ENCODE assay signal across 1 fruit fly cellular context in the genomic region with DNA sequence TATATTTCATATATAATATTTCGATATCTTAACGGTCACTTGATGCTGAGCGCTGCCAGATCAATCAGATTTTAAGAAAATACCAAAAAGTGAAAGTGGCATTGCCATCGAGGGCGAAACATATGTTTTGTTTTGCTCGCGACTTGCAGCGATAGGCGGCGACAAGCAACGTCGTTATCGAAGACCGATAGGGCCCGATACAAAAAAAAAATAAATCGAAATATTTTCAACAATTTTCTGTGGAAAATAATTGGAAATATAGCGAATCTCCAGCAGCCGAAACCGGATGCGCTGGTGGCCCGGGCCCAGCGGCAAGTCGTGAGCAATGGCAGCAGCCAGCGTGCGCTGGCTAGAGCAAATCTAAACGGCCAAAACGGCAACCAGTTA.
A peak's percentile ranks its signal among the peaks of the same experiment; 100 is the strongest.
TF ChIP-seq lines count a peak whose summit lies in the region.

A gene (plus strand): TSS at position 190 of the 387 bp plus-strand sequence.

TF ChIP-seq in whole organism, embryonic, 481 proteins besides CTCF, POLR2A, EP300 and RAD21 (continued from another document and continues in another):
- TF ChIP-seq Oaz (GFP tag; IDR thresholded peaks at IDR 0.05; lab: Robert Waterston, UW) = no peak
- TF ChIP-seq tna (GFP tag; IDR thresholded peaks at IDR 0.05; lab: Robert Waterston, UW; ENCODE audit: partially characterized antibody) = peak; percentile 72
- no peak for TF ChIP-seq lola (GFP tag; optimal IDR thresholded peaks at IDR 0.05; lab: Kevin White, UChicago)
- peak; percentile 31; the same call in 1 of the 3 replicates for TF ChIP-seq Doc3 (GFP tag; IDR thresholded peaks at IDR 0.05; lab: Robert Waterston, UW; ENCODE audit: partially characterized antibody)
- TF ChIP-seq chif (GFP tag; optimal IDR thresholded peaks at IDR 0.05; lab: Kevin White, UChicago) = no peak
- TF ChIP-seq esg (GFP tag; conservative IDR thresholded peaks at IDR 0.05; lab: Robert Waterston, UW) = no peak
- no peak for TF ChIP-seq schlank (tag; optimal IDR thresholded peaks at IDR 0.05; lab: Kevin White, UChicago)
- TF ChIP-seq toy (GFP tag; IDR thresholded peaks at IDR 0.05; lab: Robert Waterston, UW) = no peak
- TF ChIP-seq CG32772 (GFP tag; IDR thresholded peaks at IDR 0.05; lab: Robert Waterston, UW) = no peak
- TF ChIP-seq crp (GFP tag; optimal IDR thresholded peaks at IDR 0.05; lab: Kevin White, UChicago) = peak; percentile 48 to 90
- no peak for TF ChIP-seq CG10654 (GFP tag; optimal IDR thresholded peaks at IDR 0.05; lab: Kevin White, UChicago)
- no peak for TF ChIP-seq Xbp1 (GFP tag; optimal IDR thresholded peaks at IDR 0.05; lab: Kevin White, UChicago)
- no peak for TF ChIP-seq emc (GFP tag; optimal IDR thresholded peaks at IDR 0.05; lab: Kevin White, UChicago)
- no peak for TF ChIP-seq B-H2 (GFP tag; optimal IDR thresholded peaks at IDR 0.05; lab: Kevin White, UChicago)
- no peak for TF ChIP-seq CG1647 (GFP tag; optimal IDR thresholded peaks at IDR 0.05; lab: Kevin White, UChicago)
- no peak for TF ChIP-seq CG14014 (GFP tag; IDR thresholded peaks at IDR 0.05; lab: Robert Waterston, UW)
- no peak for TF ChIP-seq Hmx (GFP tag; optimal IDR thresholded peaks at IDR 0.05; lab: Kevin White, UChicago)
- no peak for TF ChIP-seq Camta (GFP tag; optimal IDR thresholded peaks at IDR 0.05; lab: Kevin White, UChicago)
- TF ChIP-seq gcm (GFP tag; optimal IDR thresholded peaks at IDR 0.05; lab: Kevin White, UChicago) = no peak
- TF ChIP-seq vvl (GFP tag; IDR thresholded peaks at IDR 0.05; lab: Robert Waterston, UW) = peak; percentile 71; the same call in 1 of the 2 replicates
- no peak for TF ChIP-seq CG12942 (GFP tag; optimal IDR thresholded peaks at IDR 0.05; lab: Kevin White, UChicago)
- TF ChIP-seq CG17829 (tag; optimal IDR thresholded peaks at IDR 0.05; lab: Kevin White, UChicago) = no peak
- no peak for TF ChIP-seq pita (GFP tag; optimal IDR thresholded peaks at IDR 0.05; lab: Kevin White, UChicago)
- TF ChIP-seq lilli (GFP tag; optimal IDR thresholded peaks at IDR 0.05; lab: Kevin White, UChicago) = no peak
- no peak for TF ChIP-seq ap (GFP tag; IDR thresholded peaks at IDR 0.05; lab: Robert Waterston, UW)
- no peak for TF ChIP-seq NfI (GFP tag; optimal IDR thresholded peaks at IDR 0.05; lab: Kevin White, UChicago)
- TF ChIP-seq CG6254 (GFP tag; optimal IDR thresholded peaks at IDR 0.05; lab: Kevin White, UChicago) = no peak
- TF ChIP-seq CG18599 (GFP tag; optimal IDR thresholded peaks at IDR 0.05; lab: Kevin White, UChicago) = no peak
- TF ChIP-seq sd (tag; optimal IDR thresholded peaks at IDR 0.05; lab: Kevin White, UChicago) = no peak
- TF ChIP-seq ash1 (GFP tag; optimal IDR thresholded peaks at IDR 0.05; lab: Kevin White, UChicago) = no peak
- peak; percentile 78; the same call in 2 of the 3 replicates for TF ChIP-seq Opbp (GFP tag; IDR thresholded peaks at IDR 0.05; lab: Robert Waterston, UW; ENCODE audit: partially characterized antibody)
- no peak for TF ChIP-seq croc (GFP tag; conservative IDR thresholded peaks at IDR 0.05; lab: Robert Waterston, UW)
- TF ChIP-seq CG4404 (GFP tag; IDR thresholded peaks at IDR 0.05; lab: Robert Waterston, UW) = no peak
- no peak for TF ChIP-seq Gug (GFP tag; IDR thresholded peaks at IDR 0.05; lab: Robert Waterston, UW)
- TF ChIP-seq dmrt11E (tag; optimal IDR thresholded peaks at IDR 0.05; lab: Kevin White, UChicago) = no peak
- TF ChIP-seq unpg (GFP tag; optimal IDR thresholded peaks at IDR 0.05; lab: Kevin White, UChicago) = no peak
- no peak for TF ChIP-seq ttk (GFP tag; IDR thresholded peaks at IDR 0.05; lab: Robert Waterston, UW)
- no peak for TF ChIP-seq CG7357 (GFP tag; IDR thresholded peaks at IDR 0.05; lab: Robert Waterston, UW)
- no peak for TF ChIP-seq hkb (optimal IDR thresholded peaks at IDR 0.05; lab: Kevin White, UChicago)
- TF ChIP-seq hkb (GFP tag; IDR thresholded peaks at IDR 0.05; lab: Robert Waterston, UW) = no peak
- TF ChIP-seq CG10366 (GFP tag; IDR thresholded peaks at IDR 0.05; lab: Robert Waterston, UW) = no peak
- no peak for TF ChIP-seq oc (tag; optimal IDR thresholded peaks at IDR 0.05; lab: Kevin White, UChicago)
- TF ChIP-seq CG11456 (GFP tag; IDR thresholded peaks at IDR 0.05; lab: Robert Waterston, UW) = no peak
- TF ChIP-seq fd64A (GFP tag; optimal IDR thresholded peaks at IDR 0.05; lab: Kevin White, UChicago) = no peak
- TF ChIP-seq slp2 (GFP tag; optimal IDR thresholded peaks at IDR 0.05; lab: Kevin White, UChicago) = no peak
- no peak for TF ChIP-seq CG15073 (GFP tag; optimal IDR thresholded peaks at IDR 0.05; lab: Kevin White, UChicago)
- TF ChIP-seq CG3995 (GFP tag; optimal IDR thresholded peaks at IDR 0.05; lab: Kevin White, UChicago) = no peak
- TF ChIP-seq NC2β (GFP tag; optimal IDR thresholded peaks at IDR 0.05; lab: Kevin White, UChicago) = no peak
- TF ChIP-seq tx (GFP tag; optimal IDR thresholded peaks at IDR 0.05; lab: Kevin White, UChicago) = no peak
- peak; percentile 83; the same call in 2 of the 3 replicates for TF ChIP-seq CG7963 (GFP tag; IDR thresholded peaks at IDR 0.05; lab: Robert Waterston, UW; ENCODE audit: partially characterized antibody)
- peak; percentile 5; the same call in 2 of the 3 replicates for TF ChIP-seq CG16813 (GFP tag; IDR thresholded peaks at IDR 0.05; lab: Robert Waterston, UW; ENCODE audit: partially characterized antibody)
- TF ChIP-seq sna (GFP tag; IDR thresholded peaks at IDR 0.05; lab: Robert Waterston, UW; ENCODE audit: partially characterized antibody) = peak; percentile 55
- TF ChIP-seq ssp (GFP tag; IDR thresholded peaks at IDR 0.05; lab: Robert Waterston, UW) = no peak
- TF ChIP-seq bowl (GFP tag; IDR thresholded peaks at IDR 0.05; lab: Robert Waterston, UW) = no peak
- TF ChIP-seq CG7928 (GFP tag; optimal IDR thresholded peaks at IDR 0.05; lab: Kevin White, UChicago) = no peak
- no peak for TF ChIP-seq ATbp (GFP tag; optimal IDR thresholded peaks at IDR 0.05; lab: Kevin White, UChicago)
- no peak for TF ChIP-seq cato (GFP tag; optimal IDR thresholded peaks at IDR 0.05; lab: Kevin White, UChicago; ENCODE audit: borderline replicate concordance)
- no peak for TF ChIP-seq Taf1 (GFP tag; IDR thresholded peaks at IDR 0.05; lab: Robert Waterston, UW)
- no peak for TF ChIP-seq CG11085 (GFP tag; IDR thresholded peaks at IDR 0.05; lab: Robert Waterston, UW)
- no peak for TF ChIP-seq CG8924 (tag; optimal IDR thresholded peaks at IDR 0.05; lab: Kevin White, UChicago)
- no peak for TF ChIP-seq CG13424 (tag; optimal IDR thresholded peaks at IDR 0.05; lab: Kevin White, UChicago)
- no peak for TF ChIP-seq Neu2 (GFP tag; optimal IDR thresholded peaks at IDR 0.05; lab: Kevin White, UChicago; ENCODE audit: borderline replicate concordance)
- TF ChIP-seq grn (GFP tag; optimal IDR thresholded peaks at IDR 0.05; lab: Kevin White, UChicago) = no peak
- TF ChIP-seq hbn (GFP tag; IDR thresholded peaks at IDR 0.05; lab: Robert Waterston, UW; ENCODE audit: partially characterized antibody) = peak; percentile 55
- no peak for TF ChIP-seq CG10462 (GFP tag; optimal IDR thresholded peaks at IDR 0.05; lab: Kevin White, UChicago)
- peak; percentile 60 for TF ChIP-seq CG13287 (GFP tag; IDR thresholded peaks at IDR 0.05; lab: Robert Waterston, UW; ENCODE audit: partially characterized antibody)
- no peak for TF ChIP-seq CG31441 (GFP tag; IDR thresholded peaks at IDR 0.05; lab: Robert Waterston, UW)
- peak; percentile 51 for TF ChIP-seq stwl (tag; optimal IDR thresholded peaks at IDR 0.05; lab: Kevin White, UChicago)
- no peak for TF ChIP-seq CG4424 (GFP tag; optimal IDR thresholded peaks at IDR 0.05; lab: Kevin White, UChicago)
- no peak for TF ChIP-seq CG7556 (GFP tag; optimal IDR thresholded peaks at IDR 0.05; lab: Kevin White, UChicago)
- no peak for TF ChIP-seq CG10959 (GFP tag; IDR thresholded peaks at IDR 0.05; lab: Robert Waterston, UW)
- TF ChIP-seq CG18476 (GFP tag; optimal IDR thresholded peaks at IDR 0.05; lab: Kevin White, UChicago) = no peak
- TF ChIP-seq Kr (GFP tag; optimal IDR thresholded peaks at IDR 0.05; lab: Kevin White, UChicago) = no peak
- TF ChIP-seq CG42726 (GFP tag; IDR thresholded peaks at IDR 0.05; lab: Robert Waterston, UW; ENCODE audit: partially characterized antibody) = peak; percentile 21; the same call in 1 of the 2 replicates
- no peak for TF ChIP-seq CG5180 (GFP tag; optimal IDR thresholded peaks at IDR 0.05; lab: Kevin White, UChicago)
- TF ChIP-seq CG15011 (GFP tag; optimal IDR thresholded peaks at IDR 0.05; lab: Kevin White, UChicago) = no peak
- no peak for TF ChIP-seq Lhr (GFP tag; optimal IDR thresholded peaks at IDR 0.05; lab: Kevin White, UChicago)
- no peak for TF ChIP-seq CG1603 (tag; optimal IDR thresholded peaks at IDR 0.05; lab: Kevin White, UChicago)
- no peak for TF ChIP-seq HLH54F (GFP tag; optimal IDR thresholded peaks at IDR 0.05; lab: Kevin White, UChicago)
- TF ChIP-seq Vsx1 (GFP tag; optimal IDR thresholded peaks at IDR 0.05; lab: Kevin White, UChicago) = no peak
- TF ChIP-seq jigr1 (GFP tag; IDR thresholded peaks at IDR 0.05; lab: Robert Waterston, UW) = no peak
- TF ChIP-seq so (GFP tag; IDR thresholded peaks at IDR 0.05; lab: Robert Waterston, UW) = no peak
- peak; percentile 77 for TF ChIP-seq MESR4 (GFP tag; optimal IDR thresholded peaks at IDR 0.05; lab: Kevin White, UChicago)
- TF ChIP-seq CG10979 (tag; optimal IDR thresholded peaks at IDR 0.05; lab: Kevin White, UChicago) = no peak
- no peak for TF ChIP-seq CG12155 (GFP tag; optimal IDR thresholded peaks at IDR 0.05; lab: Kevin White, UChicago)
- TF ChIP-seq CG8290 (GFP tag; optimal IDR thresholded peaks at IDR 0.05; lab: Kevin White, UChicago) = no peak
- no peak for TF ChIP-seq CG8290 (tag; optimal IDR thresholded peaks at IDR 0.05; lab: Kevin White, UChicago)
- TF ChIP-seq amos (GFP tag; IDR thresholded peaks at IDR 0.05; lab: Robert Waterston, UW; ENCODE audit: partially characterized antibody) = peak; percentile 61; the same call in 1 of the 2 replicates
- TF ChIP-seq CG10321 (GFP tag; IDR thresholded peaks at IDR 0.05; lab: Robert Waterston, UW) = no peak
- no peak for TF ChIP-seq Sry-δ (GFP tag; optimal IDR thresholded peaks at IDR 0.05; lab: Kevin White, UChicago)
- no peak for TF ChIP-seq CG30403 (GFP tag; optimal IDR thresholded peaks at IDR 0.05; lab: Kevin White, UChicago)
- TF ChIP-seq sisA (GFP tag; IDR thresholded peaks at IDR 0.05; lab: Robert Waterston, UW) = no peak
- TF ChIP-seq Bgb (GFP tag; IDR thresholded peaks at IDR 0.05; lab: Robert Waterston, UW; ENCODE audit: partially characterized antibody) = peak; percentile 77
- TF ChIP-seq psq (GFP tag; optimal IDR thresholded peaks at IDR 0.05; lab: Kevin White, UChicago) = no peak
- TF ChIP-seq CG12744 (GFP tag; optimal IDR thresholded peaks at IDR 0.05; lab: Kevin White, UChicago) = no peak
- TF ChIP-seq corto (GFP tag; optimal IDR thresholded peaks at IDR 0.05; lab: Kevin White, UChicago) = no peak
- peak; percentile 74 for TF ChIP-seq CG6791 (GFP tag; IDR thresholded peaks at IDR 0.05; lab: Robert Waterston, UW; ENCODE audit: partially characterized antibody)
- TF ChIP-seq Abd-B (GFP tag; optimal IDR thresholded peaks at IDR 0.05; lab: Kevin White, UChicago) = no peak
- no peak for TF ChIP-seq cas (GFP tag; IDR thresholded peaks at IDR 0.05; lab: Robert Waterston, UW)
- no peak for TF ChIP-seq CG9876 (GFP tag; optimal IDR thresholded peaks at IDR 0.05; lab: Kevin White, UChicago)
- TF ChIP-seq Usf (GFP tag; optimal IDR thresholded peaks at IDR 0.05; lab: Kevin White, UChicago) = no peak
- TF ChIP-seq gem (tag; optimal IDR thresholded peaks at IDR 0.05; lab: Kevin White, UChicago) = no peak
- TF ChIP-seq Sin3A (optimal IDR thresholded peaks at IDR 0.05; lab: Kevin White, UChicago) = no peak
- TF ChIP-seq lab (GFP tag; optimal IDR thresholded peaks at IDR 0.05; lab: Kevin White, UChicago) = no peak
- no peak for TF ChIP-seq row (GFP tag; IDR thresholded peaks at IDR 0.05; lab: Robert Waterston, UW)
- TF ChIP-seq BEAF-32 (GFP tag; optimal IDR thresholded peaks at IDR 0.05; lab: Kevin White, UChicago) = no peak
- peak; percentile 100 for TF ChIP-seq Blimp-1 (GFP tag; optimal IDR thresholded peaks at IDR 0.05; lab: Kevin White, UChicago)
- no peak for TF ChIP-seq Xrp1 (GFP tag; IDR thresholded peaks at IDR 0.05; lab: Robert Waterston, UW)
- no peak for TF ChIP-seq CG8281 (tag; optimal IDR thresholded peaks at IDR 0.05; lab: Kevin White, UChicago)
- TF ChIP-seq trem (tag; optimal IDR thresholded peaks at IDR 0.05; lab: Kevin White, UChicago) = peak; percentile 9
- TF ChIP-seq rib (GFP tag; IDR thresholded peaks at IDR 0.05; lab: Robert Waterston, UW) = 0 out of 2 replicates have a peak, but pooled peaks have one; percentile 35
- TF ChIP-seq lmd (GFP tag; IDR thresholded peaks at IDR 0.05; lab: Robert Waterston, UW) = no peak
- TF ChIP-seq MBD-R2 (GFP tag; IDR thresholded peaks at IDR 0.05; lab: Robert Waterston, UW) = peak; percentile 52
- TF ChIP-seq fu2 (GFP tag; optimal IDR thresholded peaks at IDR 0.05; lab: Kevin White, UChicago) = no peak
- no peak for TF ChIP-seq CrebB (tag; optimal IDR thresholded peaks at IDR 0.05; lab: Kevin White, UChicago)
- no peak for TF ChIP-seq CG17186 (GFP tag; optimal IDR thresholded peaks at IDR 0.05; lab: Kevin White, UChicago)
- no peak for TF ChIP-seq z (GFP tag; IDR thresholded peaks at IDR 0.05; lab: Robert Waterston, UW)
- no peak for TF ChIP-seq CHES-1-like (GFP tag; optimal IDR thresholded peaks at IDR 0.05; lab: Kevin White, UChicago)
- no peak for TF ChIP-seq sob (GFP tag; IDR thresholded peaks at IDR 0.05; lab: Robert Waterston, UW)
- no peak for TF ChIP-seq D19A (tag; optimal IDR thresholded peaks at IDR 0.05; lab: Kevin White, UChicago)
- no peak for TF ChIP-seq hth (optimal IDR thresholded peaks at IDR 0.05; lab: Kevin White, UChicago)
- peak; percentile 12; the same call in 1 of the 2 replicates for TF ChIP-seq Scr (GFP tag; IDR thresholded peaks at IDR 0.05; lab: Robert Waterston, UW; ENCODE audit: partially characterized antibody)
- no peak for TF ChIP-seq danr (GFP tag; IDR thresholded peaks at IDR 0.05; lab: Robert Waterston, UW)
- no peak for TF ChIP-seq wdn (GFP tag; IDR thresholded peaks at IDR 0.05; lab: Robert Waterston, UW)
- no peak for TF ChIP-seq btn (GFP tag; optimal IDR thresholded peaks at IDR 0.05; lab: Kevin White, UChicago)
- no peak for TF ChIP-seq sens (GFP tag; lab: Kevin White, UChicago)
- TF ChIP-seq CG2199 (GFP tag; IDR thresholded peaks at IDR 0.05; lab: Robert Waterston, UW) = no peak
- TF ChIP-seq tll (GFP tag; optimal IDR thresholded peaks at IDR 0.05; lab: Kevin White, UChicago) = no peak
- no peak for TF ChIP-seq Pdp1 (GFP tag; optimal IDR thresholded peaks at IDR 0.05; lab: Kevin White, UChicago)
- no peak for TF ChIP-seq ERR (GFP tag; optimal IDR thresholded peaks at IDR 0.05; lab: Kevin White, UChicago)
- no peak for TF ChIP-seq da (GFP tag; optimal IDR thresholded peaks at IDR 0.05; lab: Kevin White, UChicago)
